Fruit fly (Drosophila melanogaster): ENCODE measurements around the gene CG9988.

The CG9988 gene

DNA sequence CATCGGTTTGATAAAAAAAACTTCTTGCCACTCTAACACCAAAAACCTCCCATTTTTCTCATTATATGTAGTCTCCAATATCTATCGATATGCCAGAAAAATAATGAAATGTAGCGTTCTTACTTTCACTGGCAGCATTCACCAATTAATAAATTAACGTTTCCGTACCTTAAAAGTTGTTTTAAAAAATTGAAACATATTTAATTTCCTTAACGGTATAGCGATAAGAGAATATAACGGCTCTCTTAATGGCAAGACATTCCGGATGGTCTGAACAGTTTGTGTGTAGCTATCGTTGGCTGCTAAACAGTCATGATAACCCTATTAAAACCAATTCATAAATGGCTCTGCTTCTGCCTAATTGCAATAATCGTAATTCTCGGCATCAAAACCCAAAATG lies at the start of gene CG9988:
Gene CG9988 (plus strand): TSS at position 301 of the 400 bp plus-strand sequence.
- TF ChIP-seq topi (GFP tag; optimal IDR thresholded peaks at IDR 0.05) (no peak), CG16779 (tag; optimal IDR thresholded peaks at IDR 0.05) (no peak), net (GFP tag; optimal IDR thresholded peaks at IDR 0.05) (no peak), Smox (GFP tag; optimal IDR thresholded peaks at IDR 0.05) (no peak), CG6276 (GFP tag; optimal IDR thresholded peaks at IDR 0.05) (no peak), CG9139 (GFP tag; optimal IDR thresholded peaks at IDR 0.05) (no peak)

dm6 chr3R:28586943-28587342 lies 49.3 kb upstream of the CG9988 start:
- peak; percentile 33 for TF ChIP-seq vri (GFP tag; optimal IDR thresholded peaks at IDR 0.05)
- peak; percentile 44 for TF ChIP-seq Eip78C (GFP tag)
- no peak for TF ChIP-seq achi (GFP tag; optimal IDR thresholded peaks at IDR 0.05)
- peak; percentile 100 for TF ChIP-seq fkh (GFP tag; optimal IDR thresholded peaks at IDR 0.05)

- TF ChIP-seq fkh (GFP tag; optimal IDR thresholded peaks at IDR 0.05), result peak; percentile 81
- TF ChIP-seq Eip78C (GFP tag), result peak; percentile 4
- no peak for TF ChIP-seq vri (GFP tag; optimal IDR thresholded peaks at IDR 0.05)
These were observed 47.7 kb upstream of the CG9988 start for dm6 chr3R:28588395-28589050.

- TF ChIP-seq CG31627 (GFP tag; optimal IDR thresholded peaks at IDR 0.05) (no peak), fkh (GFP tag; optimal IDR thresholded peaks at IDR 0.05) (peak; percentile 100)
These were observed 45.7 kb upstream of the CG9988 start for dm6 chr3R:28590462-28590861.

- TF ChIP-seq CG11294 (GFP tag; IDR thresholded peaks at IDR 0.05) (no peak), Smox (GFP tag; optimal IDR thresholded peaks at IDR 0.05) (no peak), Lpt (GFP tag; optimal IDR thresholded peaks at IDR 0.05) (no peak), Sox14 (GFP tag; optimal IDR thresholded peaks at IDR 0.05) (no peak), Hr38 (GFP tag; optimal IDR thresholded peaks at IDR 0.05) (no peak), esn (GFP tag; optimal IDR thresholded peaks at IDR 0.05) (no peak), Ets21C (GFP tag; optimal IDR thresholded peaks at IDR 0.05) (no peak), salr (GFP tag; optimal IDR thresholded peaks at IDR 0.05) (no peak)
These were observed 41.3 kb upstream of the CG9988 start for dm6 chr3R:28594900-28595299.

DNA sequence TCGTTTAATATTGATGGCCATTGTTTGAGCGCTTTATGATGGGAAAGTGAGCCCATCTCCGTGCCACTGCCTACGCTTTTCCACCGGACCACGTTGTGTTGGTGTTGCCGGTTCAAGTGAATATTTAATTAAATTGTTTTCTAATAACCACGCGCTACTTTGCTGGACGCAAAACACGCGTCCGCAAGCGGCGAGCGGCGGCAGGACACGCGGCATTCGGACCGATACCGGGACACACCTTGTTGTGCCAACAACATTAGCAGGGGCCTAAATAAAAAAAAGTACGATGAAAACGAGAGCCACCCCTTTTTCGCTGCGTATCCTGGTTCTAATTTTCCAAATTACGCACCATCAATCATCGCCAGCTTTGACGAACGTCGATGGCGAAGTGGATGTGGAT lies 40.4 kb upstream of the CG9988 start:
- TF ChIP-seq fkh (GFP tag; optimal IDR thresholded peaks at IDR 0.05) (peak; percentile 16), acj6 (GFP tag; optimal IDR thresholded peaks at IDR 0.05) (no peak)

DNA sequence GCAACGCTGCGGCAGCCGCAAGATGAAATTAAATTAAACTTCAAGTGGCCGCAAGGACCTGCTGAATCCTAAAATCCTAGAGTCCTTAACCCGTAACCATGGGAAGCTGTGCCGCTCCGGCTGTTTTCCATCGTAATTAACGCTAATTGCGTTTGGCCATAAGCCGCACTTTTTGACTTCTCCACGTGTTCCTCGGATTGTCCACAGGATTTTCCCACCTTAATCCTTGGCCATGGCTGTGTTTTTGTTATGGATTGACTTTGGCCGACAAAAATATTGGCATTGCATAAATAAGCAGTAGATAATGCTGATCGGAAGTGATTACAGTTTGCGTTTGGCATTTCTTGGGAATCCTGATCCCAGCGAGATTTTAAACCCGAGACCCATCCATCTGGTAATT lies 39.9 kb upstream of the CG9988 start:
- no peak for TF ChIP-seq vri (GFP tag; optimal IDR thresholded peaks at IDR 0.05)
- TF ChIP-seq salr (GFP tag; optimal IDR thresholded peaks at IDR 0.05), result no peak
- no peak for TF ChIP-seq topi (GFP tag; optimal IDR thresholded peaks at IDR 0.05)

dm6 chr3R:28597527-28597926 lies 38.7 kb upstream of the CG9988 start:
- TF ChIP-seq fkh (GFP tag; optimal IDR thresholded peaks at IDR 0.05) (peak; percentile 99), eg (GFP tag; IDR thresholded peaks at IDR 0.05) (no peak)

DNA sequence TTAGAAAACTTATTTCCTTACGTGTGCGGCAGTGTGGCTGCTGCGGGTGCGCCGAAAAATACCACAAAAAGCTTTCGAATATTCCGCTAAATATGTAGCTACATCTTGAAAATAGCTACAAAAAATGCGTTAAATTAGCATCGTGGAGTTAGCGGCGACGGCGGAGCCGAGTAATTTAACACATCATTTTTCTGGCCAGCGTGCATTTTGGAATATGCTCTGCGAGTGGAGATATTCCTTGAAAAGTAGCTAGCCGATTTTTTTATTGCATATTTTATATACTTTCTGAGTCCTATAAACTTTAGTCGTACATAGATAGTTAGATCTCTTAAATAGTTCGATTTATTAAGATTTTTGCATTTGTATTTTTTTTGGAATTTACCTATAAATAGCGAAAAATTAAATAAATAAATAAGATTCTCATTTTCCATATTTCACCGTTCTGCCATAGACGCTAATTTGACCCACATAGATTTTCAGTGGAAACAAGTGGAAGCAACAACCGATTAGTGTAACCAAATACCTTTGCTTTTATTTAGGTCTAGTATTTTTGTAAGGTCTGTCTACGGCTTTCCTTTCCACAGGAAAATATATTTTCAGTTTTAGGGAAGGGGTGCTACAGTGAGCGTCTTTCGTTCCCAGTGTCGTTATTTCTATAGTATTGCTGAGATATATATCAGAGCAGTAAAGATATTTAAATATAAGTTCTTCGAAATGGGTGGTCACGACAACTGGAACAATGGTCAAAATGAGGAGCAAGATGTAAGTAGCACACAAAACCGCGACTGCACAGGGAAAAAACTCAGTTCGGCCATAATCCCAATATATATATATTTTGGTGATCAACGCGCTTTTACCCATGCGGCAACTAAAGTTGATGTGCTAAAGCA lies 36.7 kb upstream of the CG9988 start, which contains the start of the genes Noa36 and Hrb98DE:
Gene Noa36 (minus strand): TSS at position 51 of the 890 bp plus-strand sequence.
Gene Hrb98DE (plus strand): TSS at position 597 of the 890 bp plus-strand sequence.
- peak; percentile 29 for TF ChIP-seq cyc (GFP tag; optimal IDR thresholded peaks at IDR 0.05)
- TF ChIP-seq Eip78C (GFP tag), result peak; percentile 36
- 0 out of 2 replicates have a peak, but pooled peaks have one; percentile 15 for TF ChIP-seq Gug (GFP tag; IDR thresholded peaks at IDR 0.05)
- TF ChIP-seq CG34406 (GFP tag; optimal IDR thresholded peaks at IDR 0.05), result no peak
- TF ChIP-seq Ets21C (GFP tag; optimal IDR thresholded peaks at IDR 0.05), result peak; percentile 48
- peak; percentile 19 for TF ChIP-seq CG6808 (GFP tag; optimal IDR thresholded peaks at IDR 0.05)
- no peak for TF ChIP-seq CG9139 (GFP tag; optimal IDR thresholded peaks at IDR 0.05)
- peak; percentile 18 for TF ChIP-seq fkh (GFP tag; optimal IDR thresholded peaks at IDR 0.05)
- peak; percentile 53; the same call in 2 of the 3 replicates for TF ChIP-seq eg (GFP tag; IDR thresholded peaks at IDR 0.05)
- peak; percentile 27 for TF ChIP-seq topi (GFP tag; optimal IDR thresholded peaks at IDR 0.05)
- TF ChIP-seq OdsH (GFP tag; optimal IDR thresholded peaks at IDR 0.05), result peak; percentile 27
- no peak for TF ChIP-seq Hr4 (GFP tag; optimal IDR thresholded peaks at IDR 0.05)
- peak; percentile 41 for TF ChIP-seq CG11902 (GFP tag; optimal IDR thresholded peaks at IDR 0.05)
- peak; percentile 32 for TF ChIP-seq Eip75B (GFP tag; optimal IDR thresholded peaks at IDR 0.05)
- peak; percentile 45 for TF ChIP-seq Met (GFP tag; optimal IDR thresholded peaks at IDR 0.05)
- peak; percentile 48 for TF ChIP-seq CG10631 (GFP tag; optimal IDR thresholded peaks at IDR 0.05)
- no peak for TF ChIP-seq CG32006 (GFP tag; optimal IDR thresholded peaks at IDR 0.05)
- TF ChIP-seq Sox14 (GFP tag; optimal IDR thresholded peaks at IDR 0.05), result peak; percentile 5
- TF ChIP-seq esn (GFP tag; optimal IDR thresholded peaks at IDR 0.05), result peak; percentile 34
- peak; percentile 58 for TF ChIP-seq CG31627 (GFP tag; optimal IDR thresholded peaks at IDR 0.05)
